Fruit fly (Drosophila melanogaster) whole organism, prepupa: ENCODE results near the gene hry.

Source experiments
- CG10631 ChIP-seq: fragments of 200-800 bp; sonication (Bioruptor generic); optimal IDR thresholded peaks from 2 replicates; lab custom pipeline; 2016; ENCODE audit warnings: missing biosample characterization, missing genetic modification characterization
- CG11762 ChIP-seq: fragments of 200-800 bp; sonication (Bioruptor generic); optimal IDR thresholded peaks from 3 replicates; lab custom pipeline; 2016; ENCODE audit warnings: missing biosample characterization, missing genetic modification characterization; ENCODE audit not compliant: insufficient read depth
- CG1621 ChIP-seq: fragments of 200-800 bp; sonication (Bioruptor generic); optimal IDR thresholded peaks from 3 replicates; lab custom pipeline; 2018; ENCODE audit warnings: missing biosample characterization, mild to moderate bottlenecking, missing genetic modification characterization
- CG16779 ChIP-seq: fragments of 200-800 bp; sonication (Bioruptor generic); optimal IDR thresholded peaks from 3 replicates; lab custom pipeline; 2017; ENCODE audit warnings: missing biosample characterization, mild to moderate bottlenecking, missing genetic modification characterization
- CG6276 ChIP-seq: fragments of 200-800 bp; sonication (Bioruptor generic); optimal IDR thresholded peaks from 2 replicates; lab custom pipeline; 2017; ENCODE audit warnings: missing biosample characterization, mild to moderate bottlenecking, missing genetic modification characterization
- CG8632 ChIP-seq: fragments of 200-800 bp; sonication (Bioruptor generic); optimal IDR thresholded peaks from 3 replicates; lab custom pipeline; 2016; ENCODE audit warnings: missing biosample characterization, missing genetic modification characterization
- CG9139 ChIP-seq: fragments of 200-800 bp; sonication (Bioruptor generic); optimal IDR thresholded peaks from 3 replicates; lab custom pipeline; 2017; ENCODE audit warnings: missing biosample characterization, mild to moderate bottlenecking, missing genetic modification characterization
- Ets96B ChIP-seq: fragments of 200-800 bp; optimal IDR thresholded peaks from 2 replicates; lab custom pipeline; 2019; ENCODE audit warnings: missing biosample characterization, mild to moderate bottlenecking, missing genetic modification characterization, moderate library complexity
- Gug ChIP-seq: fragments of 200-800 bp; sonication (Bioruptor generic); IDR thresholded peaks from 2 replicates; pipeline ENCODE4 v1.3.6; 2022; ENCODE audit warnings: missing biosample characterization, missing genetic modification characterization
- Hr4 ChIP-seq: fragments of 200-800 bp; sonication (Bioruptor generic); optimal IDR thresholded peaks from 3 replicates; lab custom pipeline; 2016; ENCODE audit warnings: missing biosample characterization, missing genetic modification characterization
- Sox14 ChIP-seq: fragments of 200-800 bp; sonication (Bioruptor generic); optimal IDR thresholded peaks from 3 replicates; lab custom pipeline; 2016; ENCODE audit warnings: missing biosample characterization, missing genetic modification characterization
- cyc ChIP-seq: fragments of 200-800 bp; sonication (Bioruptor generic); optimal IDR thresholded peaks from 3 replicates; lab custom pipeline; 2016; ENCODE audit warnings: missing biosample characterization, missing genetic modification characterization
- svp ChIP-seq: fragments of 200-800 bp; sonication (Bioruptor generic); peaks from one replicate; lab custom pipeline; 2016; ENCODE audit warnings: missing biosample characterization, missing genetic modification characterization

dm6 chr3L:8726317-8726841, 50.8 kb downstream of the hry start, which contains the start of gene Cp18:
- TF ChIP-seq CG1621 (tag; lab: Kevin White, UChicago) (no peak), Sox14 (no peak), CG6276 (GFP tag; lab: Kevin White, UChicago) (no peak), CG11762 (GFP tag; lab: Kevin White, UChicago) (no peak), CG9139 (GFP tag; lab: Kevin White, UChicago) (no peak), CG8632 (GFP tag; lab: Kevin White, UChicago) (no peak), Ets96B (no peak), Hr4 (GFP tag; lab: Kevin White, UChicago) (no peak), cyc (GFP tag; lab: Kevin White, UChicago) (no peak), svp (no peak), CG10631 (GFP tag; lab: Kevin White, UChicago) (no peak), CG16779 (no peak), Gug (GFP tag; lab: Robert Waterston, UW) (no peak)
